Fruit fly (Drosophila melanogaster): ENCODE results near the gene Cen.

Cen gene

dm6 chr2L:20705869-20706368, 24.3 kb upstream of the Cen start (continued):
- no peak for TF ChIP-seq Oaz (GFP tag; IDR thresholded peaks at IDR 0.05)
- no peak for TF ChIP-seq CG4617 (GFP tag; optimal IDR thresholded peaks at IDR 0.05; ENCODE audit: borderline replicate concordance)
- TF ChIP-seq Hr3 (GFP tag; optimal IDR thresholded peaks at IDR 0.05), result no peak
- TF ChIP-seq abd-A (tag; optimal IDR thresholded peaks at IDR 0.05), result peak; percentile 70
- no peak for TF ChIP-seq gsb-n (tag; optimal IDR thresholded peaks at IDR 0.05)
- TF ChIP-seq CG7839 (tag; optimal IDR thresholded peaks at IDR 0.05), result no peak
- TF ChIP-seq jumu (GFP tag; optimal IDR thresholded peaks at IDR 0.05), result no peak
- no peak for TF ChIP-seq eve (GFP tag; optimal IDR thresholded peaks at IDR 0.05)
- TF ChIP-seq dysf (GFP tag; IDR thresholded peaks at IDR 0.05), result no peak
- TF ChIP-seq hkb (optimal IDR thresholded peaks at IDR 0.05), result no peak
- no peak for TF ChIP-seq hkb (GFP tag; IDR thresholded peaks at IDR 0.05)
- peak; percentile 41 for TF ChIP-seq sens (GFP tag)
- TF ChIP-seq Asciz (GFP tag; optimal IDR thresholded peaks at IDR 0.05), result no peak
- TF ChIP-seq Lim3 (GFP tag; IDR thresholded peaks at IDR 0.05), result no peak

dm6 chr2L:20704511-20705266, 23.0 kb upstream of the Cen start:
- TF ChIP-seq CG15479 (GFP tag; optimal IDR thresholded peaks at IDR 0.05) (no peak), rib (GFP tag; IDR thresholded peaks at IDR 0.05) (no peak), emc (GFP tag; optimal IDR thresholded peaks at IDR 0.05) (no peak), CG42726 (GFP tag; IDR thresholded peaks at IDR 0.05; ENCODE audit: partially characterized antibody) (no peak), Drgx (GFP tag; IDR thresholded peaks at IDR 0.05) (no peak), CG31388 (GFP tag; optimal IDR thresholded peaks at IDR 0.05) (no peak), CG2202 (tag; optimal IDR thresholded peaks at IDR 0.05) (no peak), row (GFP tag; IDR thresholded peaks at IDR 0.05) (0 out of 3 replicates have a peak, but pooled peaks have one; percentile 11), NC2α (GFP tag; optimal IDR thresholded peaks at IDR 0.05) (no peak), Doc2 (GFP tag; IDR thresholded peaks at IDR 0.05) (no peak), Awh (GFP tag; IDR thresholded peaks at IDR 0.05) (peak; percentile 66), vfl (GFP tag; optimal IDR thresholded peaks at IDR 0.05) (no peak), onecut (GFP tag; IDR thresholded peaks at IDR 0.05) (peak; percentile 88), CG13775 (GFP tag; optimal IDR thresholded peaks at IDR 0.05) (no peak), eve (GFP tag; optimal IDR thresholded peaks at IDR 0.05) (no peak), Sry-β (GFP tag; optimal IDR thresholded peaks at IDR 0.05) (peak; percentile 10), Spps (tag; optimal IDR thresholded peaks at IDR 0.05) (no peak), bowl (GFP tag; IDR thresholded peaks at IDR 0.05) (no peak), BtbVII (GFP tag; optimal IDR thresholded peaks at IDR 0.05) (peak; percentile 66), CG7372 (GFP tag; IDR thresholded peaks at IDR 0.05) (peak; percentile 77), grn (GFP tag; optimal IDR thresholded peaks at IDR 0.05) (peak; percentile 60), Hr3 (GFP tag; optimal IDR thresholded peaks at IDR 0.05) (no peak), gt (GFP tag; IDR thresholded peaks at IDR 0.05) (no peak), CG12942 (GFP tag; optimal IDR thresholded peaks at IDR 0.05) (no peak), cato (GFP tag; optimal IDR thresholded peaks at IDR 0.05; ENCODE audit: borderline replicate concordance) (no peak), CG3847 (GFP tag; IDR thresholded peaks at IDR 0.05) (no peak), toy (GFP tag; IDR thresholded peaks at IDR 0.05) (no peak), CG6765 (GFP tag; optimal IDR thresholded peaks at IDR 0.05) (no peak), vvl (GFP tag; IDR thresholded peaks at IDR 0.05) (0 out of 2 replicates have a peak, but pooled peaks have one; percentile 23), Hr51 (GFP tag; optimal IDR thresholded peaks at IDR 0.05) (no peak), CG17359 (tag; optimal IDR thresholded peaks at IDR 0.05) (no peak), CG15011 (GFP tag; optimal IDR thresholded peaks at IDR 0.05) (no peak), CG32767 (GFP tag; IDR thresholded peaks at IDR 0.05) (no peak), CG6791 (GFP tag; IDR thresholded peaks at IDR 0.05; ENCODE audit: partially characterized antibody) (no peak), Lhr (GFP tag; optimal IDR thresholded peaks at IDR 0.05) (no peak), CG17361 (GFP tag; IDR thresholded peaks at IDR 0.05) (no peak), CG18262 (tag; optimal IDR thresholded peaks at IDR 0.05) (no peak), CG11695 (GFP tag; IDR thresholded peaks at IDR 0.05) (no peak)

Measured in whole organism, embryonic.